Worm (Caenorhabditis elegans) whole organism, mixed stage, embryonic: Measurements from ENCODE around the gene F41E7.9.

ENCODE experiments used
- blmp-1 ChIP-seq: fragments of 150-350 bp; optimal IDR thresholded peaks from 2 replicates; lab custom pipeline; 2014; ENCODE audit warnings: missing biosample characterization, missing genetic modification characterization
- ces-1 ChIP-seq: fragments of 150-350 bp; optimal IDR thresholded peaks from 2 replicates; lab custom pipeline; 2014; ENCODE audit warnings: missing biosample characterization, missing genetic modification reagents, missing genetic modification characterization
- elt-1 ChIP-seq: sonication (generic microtip); optimal IDR thresholded peaks from 2 replicates; lab custom pipeline; 2017; ENCODE audit warnings: missing genetic modification characterization, mild to moderate bottlenecking, missing compliant biosample characterization, antibody characterized with exemption, moderate library complexity, borderline replicate concordance; ENCODE audit not compliant: insufficient read depth
- elt-3 ChIP-seq: fragments of 150-350 bp; optimal IDR thresholded peaks from 2 replicates; lab custom pipeline; 2014; ENCODE audit warnings: missing biosample characterization, missing genetic modification characterization
- lin-13 ChIP-seq: fragments of 150-350 bp; optimal IDR thresholded peaks from 2 replicates; lab custom pipeline; 2014; ENCODE audit warnings: missing biosample characterization, missing genetic modification characterization
- nhr-12 ChIP-seq: fragments of 150-350 bp; optimal IDR thresholded peaks from 2 replicates; lab custom pipeline; 2014; ENCODE audit warnings: missing biosample characterization, missing genetic modification characterization
- nhr-237 ChIP-seq: fragments of 150-350 bp; optimal IDR thresholded peaks from 2 replicates; lab custom pipeline; 2014; ENCODE audit warnings: missing biosample characterization, missing genetic modification characterization
- nhr-28 ChIP-seq: fragments of 150-350 bp; optimal IDR thresholded peaks from 2 replicates; lab custom pipeline; 2014; ENCODE audit warnings: missing biosample characterization, missing genetic modification characterization
- pha-4 ChIP-seq: fragments of 150-350 bp; optimal IDR thresholded peaks from 2 replicates; lab custom pipeline; 2018; ENCODE audit warnings: missing biosample characterization, missing genetic modification reagents, missing genetic modification characterization
- snpc-4 ChIP-seq: fragments of 150-350 bp; optimal IDR thresholded peaks from 2 replicates; lab custom pipeline; 2014; ENCODE audit warnings: missing biosample characterization, missing genetic modification characterization
- sptf-1 ChIP-seq: sonication (generic microtip); optimal IDR thresholded peaks from 2 replicates; lab custom pipeline; 2017; ENCODE audit warnings: mild to moderate bottlenecking, missing genetic modification characterization, moderate library complexity, missing compliant biosample characterization
- tbx-8 ChIP-seq: fragments of 200-800 bp; sonication (Bioruptor generic); optimal IDR thresholded peaks from 2 replicates; lab custom pipeline; 2018; ENCODE audit warnings: mild to moderate bottlenecking, missing genetic modification characterization, moderate library complexity, missing compliant biosample characterization
- ztf-11 ChIP-seq: fragments of 150-350 bp; optimal IDR thresholded peaks from 2 replicates; lab custom pipeline; 2014; ENCODE audit warnings: missing biosample characterization, missing genetic modification characterization

ce11 chrX:10336592-10336991 is 20.8 kb upstream of the F41E7.9 start:
- TF ChIP-seq elt-3 (tag; lab: Kevin White, UChicago) (no peak), sptf-1 (tag; lab: Kevin White, UChicago) (peak; percentile 62), nhr-28 (tag; lab: Kevin White, UChicago) (no peak), pha-4 (no peak), ztf-11 (tag; lab: Kevin White, UChicago) (no peak), snpc-4 (tag; lab: Kevin White, UChicago) (no peak), ces-1 (GFP tag; lab: Kevin White, UChicago) (no peak), nhr-12 (no peak), elt-1 (tag; lab: Kevin White, UChicago) (no peak), nhr-237 (tag; lab: Kevin White, UChicago) (no peak), tbx-8 (no peak), lin-13 (no peak), blmp-1 (no peak)
